Fruit fly (Drosophila melanogaster) whole organism, embryonic: ENCODE measurements around the gene Spn28Dc.

Source experiments
- Awh ChIP-seq: fragments of 200-800 bp; sonication (Bioruptor generic); IDR thresholded peaks from 2 replicates; pipeline ENCODE4, ENCODE4 v1.3.6; 2022; ENCODE audit warnings: missing biosample characterization, missing genetic modification characterization
- BtbVII ChIP-seq: fragments of 200-800 bp; sonication (Bioruptor generic); optimal IDR thresholded peaks from 3 replicates; lab custom pipeline; 2017; ENCODE audit warnings: missing biosample characterization, mild to moderate bottlenecking, missing genetic modification characterization
- CG10321 ChIP-seq: fragments of 200-800 bp; sonication (Bioruptor generic); IDR thresholded peaks from 2 replicates; pipeline ENCODE4 v1.3.6; 2022; ENCODE audit warnings: missing biosample characterization, missing genetic modification characterization
- CG11093 ChIP-seq: fragments of 200-800 bp; sonication (Bioruptor generic); IDR thresholded peaks from 3 replicates; pipeline ENCODE4 v1.3.6; 2022; ENCODE audit warnings: missing biosample characterization, missing genetic modification characterization
- CG11247 ChIP-seq: fragments of 200-800 bp; sonication (Bioruptor generic); IDR thresholded peaks from 2 replicates; pipeline ENCODE4 v1.3.6; 2022; ENCODE audit warnings: missing biosample characterization, missing genetic modification characterization
- CG11560 ChIP-seq: fragments of 200-800 bp; sonication (Bioruptor generic); IDR thresholded peaks from 3 replicates; pipeline ENCODE4 v1.3.6; 2022; ENCODE audit warnings: missing biosample characterization, missing genetic modification characterization
- CG11695 ChIP-seq: fragments of 200-800 bp; sonication (Bioruptor generic); IDR thresholded peaks from 3 replicates; pipeline ENCODE4 v1.3.6; 2022; ENCODE audit warnings: missing biosample characterization, missing genetic modification characterization
- CG12942 ChIP-seq: fragments of 200-800 bp; sonication (Bioruptor generic); optimal IDR thresholded peaks from 3 replicates; lab custom pipeline; 2016; ENCODE audit warnings: missing biosample characterization, missing genetic modification characterization
- CG14667 ChIP-seq: fragments of 200-800 bp; sonication (Bioruptor generic); IDR thresholded peaks from 2 replicates; pipeline ENCODE4 v1.3.6; 2022; ENCODE audit warnings: missing biosample characterization, missing genetic modification characterization
- CG1602 ChIP-seq: fragments of 200-800 bp; sonication (Bioruptor generic); optimal IDR thresholded peaks from 3 replicates; lab custom pipeline; 2016; ENCODE audit warnings: missing biosample characterization, missing genetic modification characterization
- CG17385 ChIP-seq: fragments of 200-800 bp; sonication (Bioruptor generic); optimal IDR thresholded peaks from 3 replicates; lab custom pipeline; 2018; ENCODE audit warnings: missing biosample characterization, mild to moderate bottlenecking, missing genetic modification characterization
- CG1832 ChIP-seq: fragments of 200-800 bp; sonication (Bioruptor generic); optimal IDR thresholded peaks from 2 replicates; lab custom pipeline; 2017; ENCODE audit warnings: missing biosample characterization, mild to moderate bottlenecking, missing genetic modification characterization, inconsistent platforms
- CG2712 ChIP-seq: fragments of 200-800 bp; optimal IDR thresholded peaks from 3 replicates; lab custom pipeline; 2019; ENCODE audit warnings: missing biosample characterization, mild to moderate bottlenecking, missing genetic modification characterization, moderate library complexity
- CG31224 ChIP-seq: fragments of 200-800 bp; sonication (Bioruptor generic); IDR thresholded peaks from 2 replicates; pipeline ENCODE4 v1.3.6; 2022; ENCODE audit warnings: missing biosample characterization, missing genetic modification characterization
- CG3163 ChIP-seq: fragments of 200-800 bp; sonication (Bioruptor generic); optimal IDR thresholded peaks from 3 replicates; lab custom pipeline; 2016; ENCODE audit warnings: missing biosample characterization, missing genetic modification characterization
- CG33557 ChIP-seq: fragments of 200-800 bp; sonication (Bioruptor generic); optimal IDR thresholded peaks from 2 replicates; lab custom pipeline; 2019; ENCODE audit warnings: missing biosample characterization, mild to moderate bottlenecking, missing genetic modification characterization, moderate library complexity
- CG3847 ChIP-seq: fragments of 200-800 bp; sonication (Bioruptor generic); IDR thresholded peaks from 2 replicates; pipeline ENCODE4 v1.3.6; 2022; ENCODE audit warnings: missing biosample characterization, missing genetic modification characterization
- CG4360 ChIP-seq: fragments of 200-800 bp; sonication (Bioruptor generic); IDR thresholded peaks from 2 replicates; pipeline ENCODE4 v1.3.6; 2022; ENCODE audit warnings: missing biosample characterization, missing genetic modification characterization
- CG6689 ChIP-seq: fragments of 200-800 bp; sonication (Bioruptor generic); IDR thresholded peaks from 2 replicates; pipeline ENCODE4 v1.3.6; 2022; ENCODE audit warnings: missing biosample characterization, missing genetic modification characterization
- CG6813 ChIP-seq: fragments of 200-800 bp; sonication (Bioruptor generic); optimal IDR thresholded peaks from 2 replicates; lab custom pipeline; 2017; ENCODE audit warnings: missing biosample characterization, missing genetic modification characterization, mild to moderate bottlenecking, moderate library complexity, missing genetic modification reagents
- CG8281 ChIP-seq: fragments of 200-800 bp; sonication (Bioruptor generic); optimal IDR thresholded peaks from 2 replicates; lab custom pipeline; 2018; ENCODE audit warnings: missing biosample characterization, mild to moderate bottlenecking, missing genetic modification characterization, moderate library complexity
- CG8388 ChIP-seq: fragments of 200-800 bp; sonication (Bioruptor generic); optimal IDR thresholded peaks from 2 replicates; lab custom pipeline; 2019; ENCODE audit warnings: missing biosample characterization, mild to moderate bottlenecking, missing genetic modification characterization, moderate library complexity
- CG8478 ChIP-seq: fragments of >200 bp; optimal IDR thresholded peaks from 2 replicates; lab custom pipeline; 2018
- CG9215 ChIP-seq: fragments of 200-800 bp; sonication (Bioruptor generic); IDR thresholded peaks from 2 replicates; pipeline ENCODE4 v1.3.6; 2022; ENCODE audit warnings: missing biosample characterization, missing genetic modification characterization
- E2f1 ChIP-seq: fragments of 200-800 bp; sonication (Bioruptor generic); IDR thresholded peaks from 2 replicates; pipeline ENCODE4 v1.3.6; 2022; ENCODE audit warnings: missing biosample characterization, missing genetic modification characterization
- ERR ChIP-seq: fragments of 200-800 bp; sonication (Bioruptor generic); optimal IDR thresholded peaks from 2 replicates; lab custom pipeline; 2016; ENCODE audit warnings: missing biosample characterization, missing genetic modification characterization
- Ets65A ChIP-seq: fragments of 200-800 bp; sonication (Bioruptor generic); peaks from one replicate; lab custom pipeline; 2016; ENCODE audit warnings: missing biosample characterization, missing genetic modification characterization
- HHEX ChIP-seq: fragments of 200-800 bp; sonication (Bioruptor generic); optimal IDR thresholded peaks from 3 replicates; lab custom pipeline; 2017; ENCODE audit warnings: missing biosample characterization, mild to moderate bottlenecking, missing genetic modification characterization, missing genetic modification reagents
- Hey ChIP-seq: fragments of 200-800 bp; sonication (Bioruptor generic); optimal IDR thresholded peaks from 3 replicates; lab custom pipeline; 2018; ENCODE audit warnings: missing biosample characterization, mild to moderate bottlenecking, missing genetic modification characterization
- Hmr ChIP-seq: fragments of 200-800 bp; sonication (Bioruptor generic); optimal IDR thresholded peaks from 3 replicates; lab custom pipeline; 2017; ENCODE audit warnings: mild to moderate bottlenecking, missing biosample characterization, missing genetic modification reagents, missing genetic modification characterization
- MBD-R2 ChIP-seq: fragments of 200-800 bp; sonication (Bioruptor generic); IDR thresholded peaks from 2 replicates; pipeline ENCODE4 v1.3.6; 2022; ENCODE audit warnings: missing biosample characterization, missing genetic modification characterization
- Mrtf ChIP-seq: fragments of 200-800 bp; sonication (Bioruptor generic); IDR thresholded peaks from 3 replicates; pipeline ENCODE4 v1.3.6; 2022; ENCODE audit warnings: missing biosample characterization, missing genetic modification characterization
- NC2β ChIP-seq: fragments of 200-800 bp; sonication (Bioruptor generic); optimal IDR thresholded peaks from 2 replicates; lab custom pipeline; 2016; ENCODE audit warnings: missing biosample characterization, missing genetic modification characterization
- NFAT ChIP-seq: fragments of 200-800 bp; sonication (Bioruptor generic); IDR thresholded peaks from 2 replicates; pipeline ENCODE4 v1.3.6; 2022; ENCODE audit warnings: missing biosample characterization, missing genetic modification characterization
- PHDP ChIP-seq: fragments of 200-800 bp; sonication (Bioruptor generic); optimal IDR thresholded peaks from 3 replicates; lab custom pipeline; 2018; ENCODE audit warnings: missing biosample characterization, mild to moderate bottlenecking, missing genetic modification characterization, moderate library complexity
- Pdp1 ChIP-seq, 2 experiments: fragments of 200-800 bp; sonication (Bioruptor generic); optimal IDR thresholded peaks; 3 replicates each; lab custom pipeline; 2016; ENCODE audit warnings: missing biosample characterization in 2 of 2, missing genetic modification characterization in 2 of 2, mild to moderate bottlenecking in 1 of 2, moderate library complexity in 1 of 2
- Trl ChIP-seq, 3 experiments: fragments of >200 bp in 2 of 3; fragments of 200-800 bp in 1 of 3; sonication (Bioruptor generic) in 1 of 3; optimal IDR thresholded peaks; 2 replicates in 1 of 3; 3 replicates in 2 of 3; lab custom pipeline; 2016 to 2017; ENCODE audit warnings: missing biosample characterization in 1 of 3, missing genetic modification characterization in 1 of 3
- Usf ChIP-seq: fragments of 200-800 bp; sonication (Bioruptor generic); optimal IDR thresholded peaks from 2 replicates; lab custom pipeline; 2017; ENCODE audit warnings: missing genotype, missing biosample characterization, missing genetic modification characterization
- caup ChIP-seq: fragments of 200-800 bp; sonication (Bioruptor generic); optimal IDR thresholded peaks from 3 replicates; lab custom pipeline; 2017; ENCODE audit warnings: missing biosample characterization, mild to moderate bottlenecking, missing genetic modification characterization, moderate library complexity; ENCODE audit not compliant: severe bottlenecking
- chn ChIP-seq: fragments of 200-800 bp; sonication (Bioruptor generic); optimal IDR thresholded peaks from 2 replicates; lab custom pipeline; 2016; ENCODE audit warnings: missing biosample characterization, missing genetic modification characterization
- da ChIP-seq: fragments of 200-800 bp; sonication (Bioruptor generic); optimal IDR thresholded peaks from 2 replicates; lab custom pipeline; 2016; ENCODE audit warnings: missing biosample characterization, missing genetic modification characterization
- dimm ChIP-seq: fragments of 200-800 bp; sonication (Bioruptor generic); IDR thresholded peaks from 2 replicates; pipeline ENCODE4 v1.3.6; 2022; ENCODE audit warnings: missing biosample characterization, missing genetic modification characterization
- en ChIP-seq: fragments of 200-800 bp; sonication (Bioruptor generic); optimal IDR thresholded peaks from 2 replicates; lab custom pipeline; 2016; ENCODE audit warnings: missing biosample characterization, missing genetic modification characterization
- fd64A ChIP-seq: fragments of 200-800 bp; sonication (Bioruptor generic); optimal IDR thresholded peaks from 3 replicates; lab custom pipeline; 2018; ENCODE audit warnings: missing biosample characterization, mild to moderate bottlenecking, missing genetic modification characterization
- gcm ChIP-seq: fragments of 200-800 bp; sonication (Bioruptor generic); optimal IDR thresholded peaks from 2 replicates; lab custom pipeline; 2019; ENCODE audit warnings: missing biosample characterization, mild to moderate bottlenecking, missing genetic modification characterization, moderate library complexity
- nom ChIP-seq: fragments of 200-800 bp; sonication (Bioruptor generic); optimal IDR thresholded peaks from 2 replicates; lab custom pipeline; 2017; ENCODE audit warnings: missing biosample characterization, missing genetic modification characterization, mild to moderate bottlenecking, moderate library complexity, missing genetic modification reagents
- ranshi ChIP-seq: fragments of 200-800 bp; sonication (Bioruptor generic); IDR thresholded peaks from 2 replicates; pipeline ENCODE4 v1.3.6; 2022; ENCODE audit warnings: missing biosample characterization, missing genetic modification characterization
- seq ChIP-seq: fragments of 200-800 bp; sonication (Bioruptor generic); IDR thresholded peaks from 2 replicates; pipeline ENCODE4 v1.3.6; 2022; ENCODE audit warnings: missing biosample characterization, missing genetic modification characterization
- sr ChIP-seq: fragments of 200-800 bp; sonication (Bioruptor generic); IDR thresholded peaks from 3 replicates; pipeline ENCODE4 v1.3.6; 2022; ENCODE audit warnings: missing biosample characterization, missing genetic modification characterization
- tap ChIP-seq: fragments of 200-800 bp; optimal IDR thresholded peaks from 3 replicates; lab custom pipeline; 2019; ENCODE audit warnings: missing biosample characterization, mild to moderate bottlenecking, missing genetic modification characterization, moderate library complexity
- wek ChIP-seq: fragments of 200-800 bp; sonication (Bioruptor generic); optimal IDR thresholded peaks from 3 replicates; lab custom pipeline; 2018; ENCODE audit warnings: missing biosample characterization, mild to moderate bottlenecking, missing genetic modification characterization, moderate library complexity
- zen ChIP-seq: fragments of 200-800 bp; sonication (Bioruptor generic); optimal IDR thresholded peaks from 3 replicates; lab custom pipeline; 2018; ENCODE audit warnings: missing biosample characterization, mild to moderate bottlenecking, missing genetic modification characterization, moderate library complexity

The Spn28Dc gene

DNA sequence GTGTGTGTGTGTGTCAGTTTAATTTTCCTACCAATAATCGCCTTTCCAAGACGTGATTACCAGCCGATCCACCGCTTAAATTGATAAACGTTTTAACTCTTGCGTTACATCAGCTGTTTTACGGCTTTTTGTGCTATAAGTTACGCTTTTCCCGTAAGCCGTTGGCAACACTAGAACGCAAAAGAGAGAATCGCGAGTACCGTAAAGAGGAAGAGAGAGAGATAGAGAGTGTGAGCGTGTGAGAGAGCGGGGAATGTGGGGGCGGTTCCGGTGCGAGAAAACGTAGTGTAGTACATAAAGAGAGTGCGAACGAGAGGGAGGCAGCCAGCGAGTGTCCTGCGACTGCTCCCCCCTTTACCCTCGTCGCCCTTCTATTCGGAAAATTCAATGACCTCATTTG lies 24.6 kb upstream of the Spn28Dc start (continued):
- TF ChIP-seq CG11695 (GFP tag; lab: Robert Waterston, UW) (no peak), BtbVII (GFP tag; lab: Kevin White, UChicago) (peak; percentile 45), gcm (GFP tag; lab: Kevin White, UChicago) (no peak), CG3847 (GFP tag; lab: Robert Waterston, UW) (no peak), NFAT (GFP tag; lab: Robert Waterston, UW) (no peak), CG1602 (GFP tag; lab: Kevin White, UChicago) (no peak), CG6689 (no peak), MBD-R2 (GFP tag; lab: Robert Waterston, UW) (no peak), Awh (no peak), CG10321 (GFP tag; lab: Robert Waterston, UW) (peak; percentile 44; the same call in 1 of the 2 replicates), E2f1 (GFP tag; lab: Robert Waterston, UW) (no peak), CG8281 (no peak), CG3163 (peak; percentile 79), CG31224 (GFP tag; lab: Robert Waterston, UW) (no peak), CG14667 (GFP tag; lab: Robert Waterston, UW) (no peak), Usf (GFP tag; lab: Kevin White, UChicago) (no peak), Ets65A (no peak), Mrtf (no peak), ranshi (GFP tag; lab: Robert Waterston, UW) (no peak), CG8478 (lab: Kevin White, UChicago) (peak; percentile 57), chn (peak; percentile 8), dimm (GFP tag; lab: Robert Waterston, UW) (no peak), sr (peak; percentile 30; the same call in 2 of the 3 replicates), nom (GFP tag; lab: Kevin White, UChicago) (peak; percentile 46), CG11247 (GFP tag; lab: Robert Waterston, UW) (no peak), Hmr (GFP tag; lab: Kevin White, UChicago) (peak; percentile 25), zen (no peak), Hey (no peak), CG12942 (no peak), da (GFP tag; lab: Kevin White, UChicago) (no peak), CG1832 (GFP tag; lab: Kevin White, UChicago) (peak; percentile 68), ERR (GFP tag; lab: Kevin White, UChicago) (no peak), CG6813 (GFP tag; lab: Kevin White, UChicago) (peak; percentile 27), Pdp1 (GFP tag; optimal IDR thresholded peaks at IDR 0.05; lab: Kevin White, UChicago) (peak in 1 of 2 experiments; percentile 29), CG4360 (no peak), NC2β (GFP tag; lab: Kevin White, UChicago) (no peak), CG9215 (GFP tag; lab: Robert Waterston, UW) (peak; percentile 26; the same call in 1 of the 2 replicates), CG11093 (GFP tag; lab: Robert Waterston, UW) (no peak), HHEX (GFP tag; lab: Kevin White, UChicago) (no peak), fd64A (no peak), wek (GFP tag; lab: Kevin White, UChicago) (no peak), seq (GFP tag; lab: Robert Waterston, UW) (peak; percentile 54; the same call in 1 of the 2 replicates), CG2712 (peak; percentile 7), en (GFP tag; lab: Kevin White, UChicago) (no peak), PHDP (no peak), caup (no peak), CG8388 (GFP tag; lab: Kevin White, UChicago) (no peak), Trl (optimal IDR thresholded peaks at IDR 0.05; lab: Kevin White, UChicago) (peak; percentile 95 to 97), Trl (GFP tag; optimal IDR thresholded peaks at IDR 0.05; lab: Kevin White, UChicago) (peak; percentile 67), CG11560 (tag; lab: Robert Waterston, UW) (no peak), CG33557 (GFP tag; lab: Kevin White, UChicago) (no peak), CG17385 (peak; percentile 69), tap (tag; lab: Kevin White, UChicago) (no peak)
